Fruit fly (Drosophila melanogaster) whole organism, embryonic: ENCODE data around the gene Mettl2.

ENCODE experiments used
- CG14667 ChIP-seq: fragments of 200-800 bp; sonication (Bioruptor generic); IDR thresholded peaks from 2 replicates; pipeline ENCODE4 v1.3.6; 2022; ENCODE audit warnings: missing biosample characterization, missing genetic modification characterization
- CG16863 ChIP-seq: fragments of 200-800 bp; sonication (Bioruptor generic); optimal IDR thresholded peaks from 3 replicates; lab custom pipeline; 2016; ENCODE audit warnings: missing biosample characterization, missing genetic modification characterization
- CG6854 ChIP-seq: fragments of 200-800 bp; sonication (Bioruptor generic); optimal IDR thresholded peaks from 3 replicates; lab custom pipeline; 2017; ENCODE audit warnings: missing biosample characterization, mild to moderate bottlenecking, missing genetic modification characterization
- Chrac-16 ChIP-seq: fragments of 200-800 bp; sonication (Bioruptor generic); optimal IDR thresholded peaks from 3 replicates; lab custom pipeline; 2016; ENCODE audit warnings: missing biosample characterization, missing genetic modification characterization
- Sox102F ChIP-seq: fragments of 200-800 bp; sonication (Bioruptor generic); optimal IDR thresholded peaks from 2 replicates; lab custom pipeline; 2018; ENCODE audit warnings: missing biosample characterization, mild to moderate bottlenecking, missing genetic modification characterization, moderate library complexity
- da ChIP-seq: fragments of 200-800 bp; sonication (Bioruptor generic); optimal IDR thresholded peaks from 2 replicates; lab custom pipeline; 2016; ENCODE audit warnings: missing biosample characterization, missing genetic modification characterization
- org-1 ChIP-seq: fragments of 200-800 bp; sonication (Bioruptor generic); optimal IDR thresholded peaks from 2 replicates; lab custom pipeline; 2017; ENCODE audit warnings: missing biosample characterization, missing genetic modification characterization
- repo ChIP-seq: fragments of 200-800 bp; sonication (Bioruptor generic); optimal IDR thresholded peaks from 2 replicates; lab custom pipeline; 2016; ENCODE audit warnings: missing biosample characterization, missing genetic modification characterization

dm6 chr3L:1667423-1667822 lies 28.4 kb upstream of the Mettl2 start:
- TF ChIP-seq CG16863 (no peak), Chrac-16 (GFP tag; lab: Kevin White, UChicago) (no peak), Sox102F (GFP tag; lab: Kevin White, UChicago) (no peak), repo (GFP tag; lab: Kevin White, UChicago) (no peak), CG6854 (GFP tag; lab: Kevin White, UChicago) (no peak), da (no peak), CG14667 (GFP tag; lab: Robert Waterston, UW) (no peak), org-1 (GFP tag; lab: Kevin White, UChicago) (no peak)
